Fruit fly (Drosophila melanogaster): ENCODE data around the gene COX5A.
A peak's percentile ranks its signal among the peaks of the same experiment; 100 is the strongest.

Gene COX5A

DNA sequence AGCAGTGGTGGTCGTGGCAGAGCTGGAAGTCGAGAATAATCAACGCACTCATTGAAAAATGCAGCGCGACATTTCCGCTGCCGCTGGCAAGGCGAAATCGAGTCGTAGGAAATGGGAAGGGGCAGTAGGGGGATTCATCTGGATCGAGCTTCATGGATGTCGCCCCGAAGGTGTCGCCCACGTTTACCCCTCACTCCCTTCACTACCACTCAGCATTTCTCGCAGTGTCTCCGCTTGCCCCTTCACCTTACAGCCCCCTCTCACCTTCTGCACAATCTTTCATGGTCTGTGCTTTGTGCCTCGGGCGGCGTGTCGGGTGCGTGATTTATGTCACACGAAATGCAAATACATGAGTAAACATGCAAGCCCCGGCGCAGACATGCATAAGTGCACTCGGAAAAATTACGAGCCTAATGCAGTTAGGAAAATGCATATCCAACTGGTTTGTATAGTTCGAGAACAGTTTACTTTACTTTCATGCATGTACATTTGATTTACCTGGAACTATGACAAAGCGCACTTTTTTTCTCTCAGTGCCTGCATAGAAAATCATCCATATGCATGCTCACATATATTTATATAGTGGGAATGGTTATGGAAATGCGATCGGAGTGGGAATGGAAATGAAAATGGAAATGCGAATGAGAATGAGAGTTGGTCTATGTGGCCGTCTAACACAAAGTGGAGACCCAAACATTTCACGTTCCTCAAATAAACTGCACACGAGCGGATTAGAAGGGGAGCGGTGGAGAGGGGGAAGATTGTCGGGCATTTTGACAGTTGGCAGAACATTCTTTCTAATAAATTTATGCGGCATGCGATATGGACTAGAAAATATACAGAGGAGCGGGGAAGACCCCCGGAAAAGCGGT lies 30.5 kb downstream of the COX5A start (continued):
- peak; percentile 81 for TF ChIP-seq shn (GFP tag; optimal IDR thresholded peaks at IDR 0.05)
- TF ChIP-seq Dek (tag; optimal IDR thresholded peaks at IDR 0.05), result peak; percentile 67
- no peak for TF ChIP-seq insv (GFP tag; optimal IDR thresholded peaks at IDR 0.05)
- TF ChIP-seq CG6765 (GFP tag; optimal IDR thresholded peaks at IDR 0.05), result no peak
- TF ChIP-seq dmrt99B (tag; optimal IDR thresholded peaks at IDR 0.05), result peak; percentile 96
- TF ChIP-seq CG12155 (GFP tag; optimal IDR thresholded peaks at IDR 0.05), result peak; percentile 58
- no peak for TF ChIP-seq chinmo (GFP tag; IDR thresholded peaks at IDR 0.05; ENCODE audit: partially characterized antibody)
- peak; percentile 85 for TF ChIP-seq da (GFP tag; optimal IDR thresholded peaks at IDR 0.05)
- peak; percentile 84 for TF ChIP-seq CG4854 (GFP tag; optimal IDR thresholded peaks at IDR 0.05)
- no peak for TF ChIP-seq Dref (GFP tag; IDR thresholded peaks at IDR 0.05)
- peak; percentile 56; the same call in 1 of the 2 replicates for TF ChIP-seq toy (GFP tag; IDR thresholded peaks at IDR 0.05)
- peak; percentile 95 for TF ChIP-seq Antp (GFP tag; optimal IDR thresholded peaks at IDR 0.05)
- TF ChIP-seq CG8359 (GFP tag; optimal IDR thresholded peaks at IDR 0.05; ENCODE audit: borderline replicate concordance), result peak; percentile 78
- TF ChIP-seq CG4730 (GFP tag; IDR thresholded peaks at IDR 0.05), result peak; percentile 89
- peak; percentile 3 for TF ChIP-seq gfzf (GFP tag; optimal IDR thresholded peaks at IDR 0.05)
- TF ChIP-seq tin (GFP tag; optimal IDR thresholded peaks at IDR 0.05), result peak; percentile 92
- TF ChIP-seq ro (GFP tag; IDR thresholded peaks at IDR 0.05), result peak; percentile 73
- TF ChIP-seq ash1 (GFP tag; optimal IDR thresholded peaks at IDR 0.05), result no peak
- TF ChIP-seq tap (tag; optimal IDR thresholded peaks at IDR 0.05), result peak; percentile 91
- peak; percentile 79 for TF ChIP-seq CG8281 (tag; optimal IDR thresholded peaks at IDR 0.05)
- peak; percentile 93 for TF ChIP-seq ttk (GFP tag; IDR thresholded peaks at IDR 0.05)
- TF ChIP-seq pum (GFP tag; optimal IDR thresholded peaks at IDR 0.05), result peak; percentile 90
- TF ChIP-seq CG14965 (GFP tag; optimal IDR thresholded peaks at IDR 0.05; ENCODE audit: borderline replicate concordance), result peak; percentile 69
- TF ChIP-seq lab (GFP tag; optimal IDR thresholded peaks at IDR 0.05), result peak; percentile 73
- TF ChIP-seq BEAF-32 (GFP tag; optimal IDR thresholded peaks at IDR 0.05), result no peak
- TF ChIP-seq az2 (GFP tag; optimal IDR thresholded peaks at IDR 0.05), result peak; percentile 95
- peak; percentile 87 for TF ChIP-seq CG12299 (tag; optimal IDR thresholded peaks at IDR 0.05)
- peak; percentile 80 for TF ChIP-seq Bdp1 (GFP tag; optimal IDR thresholded peaks at IDR 0.05)
- TF ChIP-seq dan (GFP tag; IDR thresholded peaks at IDR 0.05), result peak; percentile 57; the same call in 1 of the 2 replicates
- peak; percentile 94 for TF ChIP-seq fd64A (GFP tag; optimal IDR thresholded peaks at IDR 0.05)
- no peak for TF ChIP-seq HLH4C (GFP tag; IDR thresholded peaks at IDR 0.05; ENCODE audit: partially characterized antibody)
- TF ChIP-seq p53 (GFP tag; optimal IDR thresholded peaks at IDR 0.05), result peak; percentile 95
- peak; percentile 64 for TF ChIP-seq CG3847 (GFP tag; IDR thresholded peaks at IDR 0.05)
- peak; percentile 91 for TF ChIP-seq Mes4 (GFP tag; optimal IDR thresholded peaks at IDR 0.05)
- peak; percentile 75 for TF ChIP-seq crc (GFP tag; optimal IDR thresholded peaks at IDR 0.05)
- TF ChIP-seq CG2116 (GFP tag; optimal IDR thresholded peaks at IDR 0.05), result peak; percentile 47
- no peak; the same call in 2 of the 3 replicates for TF ChIP-seq CG6175 (GFP tag; IDR thresholded peaks at IDR 0.05)
- peak; percentile 31; the same call in 1 of the 3 replicates for TF ChIP-seq CG2889 (GFP tag; IDR thresholded peaks at IDR 0.05)
- TF ChIP-seq Hmr (GFP tag; optimal IDR thresholded peaks at IDR 0.05), result peak; percentile 22
- TF ChIP-seq CG14860 (GFP tag; IDR thresholded peaks at IDR 0.05; ENCODE audit: partially characterized antibody), result no peak
- no peak for TF ChIP-seq D19B (GFP tag; optimal IDR thresholded peaks at IDR 0.05)
- peak; percentile 59 for TF ChIP-seq CG10147 (GFP tag; optimal IDR thresholded peaks at IDR 0.05)
- TF ChIP-seq CG30020 (tag; optimal IDR thresholded peaks at IDR 0.05), result peak; percentile 53
- TF ChIP-seq Fer1 (GFP tag; optimal IDR thresholded peaks at IDR 0.05), result peak; percentile 34
- no peak for TF ChIP-seq CG9932 (GFP tag; IDR thresholded peaks at IDR 0.05)
- TF ChIP-seq CG12942 (GFP tag; optimal IDR thresholded peaks at IDR 0.05), result peak; percentile 89
- peak; percentile 84 for TF ChIP-seq bcd (GFP tag; optimal IDR thresholded peaks at IDR 0.05)
- TF ChIP-seq mam (GFP tag; optimal IDR thresholded peaks at IDR 0.05), result peak; percentile 65

Data from whole organism, embryonic.